Comparison of ENCODE assay signal across 1 fruit fly cellular context in genomic region chrX:13616417-13617050, dm6.
TF ChIP-seq lines count a peak whose summit lies in the region.

Gene tth (minus strand): TSS chrX:13616586.
Gene Tango2 (plus strand): TSS chrX:13616989.

TF ChIP-seq in whole organism, embryonic, 481 proteins besides CTCF, POLR2A, EP300 and RAD21 (continued from another document):
- TF ChIP-seq her (GFP tag; optimal IDR thresholded peaks at IDR 0.05; lab: Kevin White, UChicago) (no peak), knrl (GFP tag; IDR thresholded peaks at IDR 0.05; lab: Robert Waterston, UW; ENCODE audit: partially characterized antibody) (peak; percentile 69), HmgD (GFP tag; optimal IDR thresholded peaks at IDR 0.05; lab: Kevin White, UChicago) (no peak), hth (optimal IDR thresholded peaks at IDR 0.05; lab: Kevin White, UChicago) (no peak), gcm2 (GFP tag; optimal IDR thresholded peaks at IDR 0.05; lab: Kevin White, UChicago) (no peak), disco-r (GFP tag; optimal IDR thresholded peaks at IDR 0.05; lab: Kevin White, UChicago) (no peak), Mrtf (GFP tag; IDR thresholded peaks at IDR 0.05; lab: Robert Waterston, UW) (peak; percentile 73; the same call in 2 of the 3 replicates), Lpt (GFP tag; optimal IDR thresholded peaks at IDR 0.05; lab: Kevin White, UChicago) (no peak), h (optimal IDR thresholded peaks at IDR 0.05; lab: Kevin White, UChicago) (no peak), CG12659 (GFP tag; optimal IDR thresholded peaks at IDR 0.05; lab: Kevin White, UChicago) (peak; percentile 60), HLH4C (GFP tag; IDR thresholded peaks at IDR 0.05; lab: Robert Waterston, UW; ENCODE audit: partially characterized antibody) (peak; percentile 52; the same call in 2 of the 3 replicates), Deaf1 (tag; optimal IDR thresholded peaks at IDR 0.05; lab: Kevin White, UChicago) (no peak), ara (GFP tag; IDR thresholded peaks at IDR 0.05; lab: Robert Waterston, UW) (peak; percentile 55), CG14710 (tag; optimal IDR thresholded peaks at IDR 0.05; lab: Kevin White, UChicago) (peak; percentile 61), gem (tag; optimal IDR thresholded peaks at IDR 0.05; lab: Kevin White, UChicago) (peak; percentile 88), Hr3 (GFP tag; optimal IDR thresholded peaks at IDR 0.05; lab: Kevin White, UChicago) (peak; percentile 76), gcm (GFP tag; optimal IDR thresholded peaks at IDR 0.05; lab: Kevin White, UChicago) (peak; percentile 59), CG30403 (GFP tag; optimal IDR thresholded peaks at IDR 0.05; lab: Kevin White, UChicago) (peak; percentile 84), CG7987 (GFP tag; optimal IDR thresholded peaks at IDR 0.05; lab: Kevin White, UChicago) (peak; percentile 37), insv (GFP tag; optimal IDR thresholded peaks at IDR 0.05; lab: Kevin White, UChicago) (peak in 1 of 2 experiments; percentile 9), CG3163 (GFP tag; optimal IDR thresholded peaks at IDR 0.05; lab: Kevin White, UChicago) (peak; percentile 25), tup (GFP tag; optimal IDR thresholded peaks at IDR 0.05; lab: Kevin White, UChicago) (no peak), crp (GFP tag; optimal IDR thresholded peaks at IDR 0.05; lab: Kevin White, UChicago) (peak in 1 of 2 experiments; percentile 38), sens-2 (GFP tag; IDR thresholded peaks at IDR 0.05; lab: Robert Waterston, UW) (no peak), btn (GFP tag; optimal IDR thresholded peaks at IDR 0.05; lab: Kevin White, UChicago) (no peak), CG13424 (tag; optimal IDR thresholded peaks at IDR 0.05; lab: Kevin White, UChicago) (peak; percentile 80), mld (GFP tag; IDR thresholded peaks at IDR 0.05; lab: Robert Waterston, UW; ENCODE audit: partially characterized antibody) (no peak), bsh (GFP tag; optimal IDR thresholded peaks at IDR 0.05; lab: Kevin White, UChicago) (peak; percentile 43 to 69), pum (GFP tag; optimal IDR thresholded peaks at IDR 0.05; lab: Kevin White, UChicago) (peak; percentile 65), jigr1 (GFP tag; IDR thresholded peaks at IDR 0.05; lab: Robert Waterston, UW) (no peak), CG11456 (GFP tag; IDR thresholded peaks at IDR 0.05; lab: Robert Waterston, UW) (peak; percentile 61; the same call in 1 of the 3 replicates), tgo (GFP tag; IDR thresholded peaks at IDR 0.05; lab: Robert Waterston, UW) (peak; percentile 65; the same call in 2 of the 3 replicates), E2f2 (GFP tag; IDR thresholded peaks at IDR 0.05; lab: Robert Waterston, UW) (peak; percentile 79), Eip74EF (GFP tag; optimal IDR thresholded peaks at IDR 0.05; lab: Kevin White, UChicago) (no peak), Stat92E (GFP tag; optimal IDR thresholded peaks at IDR 0.05; lab: Kevin White, UChicago) (no peak), caup (GFP tag; optimal IDR thresholded peaks at IDR 0.05; lab: Kevin White, UChicago; ENCODE audit: severe bottlenecking) (peak; percentile 62), scrt (GFP tag; optimal IDR thresholded peaks at IDR 0.05; lab: Kevin White, UChicago) (peak; percentile 84), tio (GFP tag; optimal IDR thresholded peaks at IDR 0.05; lab: Kevin White, UChicago) (no peak), croc (GFP tag; conservative IDR thresholded peaks at IDR 0.05; lab: Robert Waterston, UW) (no peak), cwo (GFP tag; optimal IDR thresholded peaks at IDR 0.05; lab: Kevin White, UChicago) (peak; percentile 67), CG9609 (GFP tag; optimal IDR thresholded peaks at IDR 0.05; lab: Kevin White, UChicago) (peak; percentile 49), CG11504 (tag; optimal IDR thresholded peaks at IDR 0.05; lab: Kevin White, UChicago) (no peak), nerfin-2 (GFP tag; IDR thresholded peaks at IDR 0.05; lab: Robert Waterston, UW; ENCODE audit: partially characterized antibody) (no peak), CG15696 (tag; optimal IDR thresholded peaks at IDR 0.05; lab: Kevin White, UChicago) (peak; percentile 74), CG3281 (GFP tag; optimal IDR thresholded peaks at IDR 0.05; lab: Kevin White, UChicago) (peak; percentile 75), pfk (GFP tag; optimal IDR thresholded peaks at IDR 0.05; lab: Kevin White, UChicago) (no peak), CG4854 (GFP tag; optimal IDR thresholded peaks at IDR 0.05; lab: Kevin White, UChicago) (peak; percentile 3), hkb (optimal IDR thresholded peaks at IDR 0.05; lab: Kevin White, UChicago) (peak; percentile 62), hkb (GFP tag; IDR thresholded peaks at IDR 0.05; lab: Robert Waterston, UW) (peak; percentile 67), vnd (GFP tag; IDR thresholded peaks at IDR 0.05; lab: Robert Waterston, UW; ENCODE audit: partially characterized antibody) (peak; percentile 59; the same call in 1 of the 3 replicates), cg (GFP tag; optimal IDR thresholded peaks at IDR 0.05; lab: Kevin White, UChicago) (peak; percentile 20), CG8388 (GFP tag; optimal IDR thresholded peaks at IDR 0.05; lab: Kevin White, UChicago) (peak; percentile 51), CG2116 (GFP tag; optimal IDR thresholded peaks at IDR 0.05; lab: Kevin White, UChicago) (peak; percentile 63), CG1647 (GFP tag; optimal IDR thresholded peaks at IDR 0.05; lab: Kevin White, UChicago) (peak; percentile 25), ken (GFP tag; IDR thresholded peaks at IDR 0.05; lab: Robert Waterston, UW) (peak; percentile 72; the same call in 2 of the 3 replicates), CG5180 (GFP tag; optimal IDR thresholded peaks at IDR 0.05; lab: Kevin White, UChicago) (no peak), Xrp1 (GFP tag; IDR thresholded peaks at IDR 0.05; lab: Robert Waterston, UW) (peak; percentile 82), B-H1 (GFP tag; IDR thresholded peaks at IDR 0.05; lab: Robert Waterston, UW) (peak; percentile 36; the same call in 2 of the 3 replicates), Pdp1 (GFP tag; optimal IDR thresholded peaks at IDR 0.05; lab: Kevin White, UChicago) (peak; percentile 76 to 83), Meics (GFP tag; optimal IDR thresholded peaks at IDR 0.05; lab: Kevin White, UChicago) (peak; percentile 79), Dref (GFP tag; IDR thresholded peaks at IDR 0.05; lab: Robert Waterston, UW) (peak; percentile 74), lmd (GFP tag; IDR thresholded peaks at IDR 0.05; lab: Robert Waterston, UW) (peak; percentile 81), CG4617 (GFP tag; optimal IDR thresholded peaks at IDR 0.05; lab: Kevin White, UChicago; ENCODE audit: borderline replicate concordance) (peak; percentile 27), CG8944 (GFP tag; optimal IDR thresholded peaks at IDR 0.05; lab: Kevin White, UChicago) (peak; percentile 52), trh (GFP tag; optimal IDR thresholded peaks at IDR 0.05; lab: Kevin White, UChicago) (peak; percentile 44), CG13775 (GFP tag; optimal IDR thresholded peaks at IDR 0.05; lab: Kevin White, UChicago) (peak; percentile 75), Elba2 (GFP tag; optimal IDR thresholded peaks at IDR 0.05; lab: Kevin White, UChicago) (no peak), TFAM (GFP tag; optimal IDR thresholded peaks at IDR 0.05; lab: Kevin White, UChicago) (no peak), CG17328 (GFP tag; IDR thresholded peaks at IDR 0.05; lab: Robert Waterston, UW) (peak; percentile 70), lilli (GFP tag; optimal IDR thresholded peaks at IDR 0.05; lab: Kevin White, UChicago) (peak; percentile 90), ems (GFP tag; optimal IDR thresholded peaks at IDR 0.05; lab: Kevin White, UChicago) (peak; percentile 66), MBD-R2 (GFP tag; IDR thresholded peaks at IDR 0.05; lab: Robert Waterston, UW) (peak; percentile 34; the same call in 1 of the 2 replicates), Ets97D (GFP tag; optimal IDR thresholded peaks at IDR 0.05; lab: Kevin White, UChicago) (peak; percentile 59), Atf6 (GFP tag; IDR thresholded peaks at IDR 0.05; lab: Robert Waterston, UW) (peak; percentile 77), CG9932 (GFP tag; IDR thresholded peaks at IDR 0.05; lab: Robert Waterston, UW) (peak; percentile 87), sim (GFP tag; IDR thresholded peaks at IDR 0.05; lab: Robert Waterston, UW) (no peak), CG2889 (GFP tag; IDR thresholded peaks at IDR 0.05; lab: Robert Waterston, UW) (peak; percentile 68; the same call in 1 of the 3 replicates), shn (GFP tag; optimal IDR thresholded peaks at IDR 0.05; lab: Kevin White, UChicago) (peak; percentile 57), CG4707 (GFP tag; optimal IDR thresholded peaks at IDR 0.05; lab: Kevin White, UChicago) (no peak), bowl (GFP tag; IDR thresholded peaks at IDR 0.05; lab: Robert Waterston, UW) (no peak), fd102C (GFP tag; optimal IDR thresholded peaks at IDR 0.05; lab: Kevin White, UChicago) (no peak), CG12942 (GFP tag; optimal IDR thresholded peaks at IDR 0.05; lab: Kevin White, UChicago) (peak; percentile 41), CG1792 (GFP tag; optimal IDR thresholded peaks at IDR 0.05; lab: Kevin White, UChicago) (no peak), Hr78 (GFP tag; optimal IDR thresholded peaks at IDR 0.05; lab: Kevin White, UChicago) (no peak), CG13296 (GFP tag; optimal IDR thresholded peaks at IDR 0.05; lab: Kevin White, UChicago) (peak; percentile 69), CG10543 (GFP tag; optimal IDR thresholded peaks at IDR 0.05; lab: Kevin White, UChicago) (peak; percentile 66), dm (GFP tag; optimal IDR thresholded peaks at IDR 0.05; lab: Kevin White, UChicago) (no peak), tll (GFP tag; optimal IDR thresholded peaks at IDR 0.05; lab: Kevin White, UChicago) (peak in 1 of 2 experiments; percentile 16), CG10431 (GFP tag; optimal IDR thresholded peaks at IDR 0.05; lab: Kevin White, UChicago) (no peak), CG8478 (optimal IDR thresholded peaks at IDR 0.05; lab: Kevin White, UChicago) (no peak), CG9437 (GFP tag; optimal IDR thresholded peaks at IDR 0.05; lab: Kevin White, UChicago) (peak; percentile 56), Dip3 (GFP tag; optimal IDR thresholded peaks at IDR 0.05; lab: Kevin White, UChicago) (peak; percentile 66), Ptx1 (GFP tag; IDR thresholded peaks at IDR 0.05; lab: Robert Waterston, UW) (peak; percentile 77), CG17359 (tag; optimal IDR thresholded peaks at IDR 0.05; lab: Kevin White, UChicago) (peak; percentile 61), lbe (GFP tag; optimal IDR thresholded peaks at IDR 0.05; lab: Kevin White, UChicago) (peak; percentile 60), zen2 (GFP tag; IDR thresholded peaks at IDR 0.05; lab: Robert Waterston, UW; ENCODE audit: partially characterized antibody) (no peak; the same call in 2 of the 3 replicates), CG14860 (GFP tag; IDR thresholded peaks at IDR 0.05; lab: Robert Waterston, UW; ENCODE audit: partially characterized antibody) (peak; percentile 63; the same call in 2 of the 3 replicates), CG6272 (GFP tag; IDR thresholded peaks at IDR 0.05; lab: Robert Waterston, UW) (peak; percentile 62), CG10654 (GFP tag; optimal IDR thresholded peaks at IDR 0.05; lab: Kevin White, UChicago) (peak; percentile 63), CG10979 (tag; optimal IDR thresholded peaks at IDR 0.05; lab: Kevin White, UChicago) (peak; percentile 54), bbx (GFP tag; IDR thresholded peaks at IDR 0.05; lab: Robert Waterston, UW; ENCODE audit: partially characterized antibody) (no peak), CG31441 (GFP tag; IDR thresholded peaks at IDR 0.05; lab: Robert Waterston, UW) (peak; percentile 66; the same call in 1 of the 2 replicates), corto (GFP tag; optimal IDR thresholded peaks at IDR 0.05; lab: Kevin White, UChicago) (no peak), en (GFP tag; optimal IDR thresholded peaks at IDR 0.05; lab: Kevin White, UChicago) (peak; percentile 6), CG2875 (GFP tag; optimal IDR thresholded peaks at IDR 0.05; lab: Kevin White, UChicago) (peak; percentile 32), Adf1 (GFP tag; IDR thresholded peaks at IDR 0.05; lab: Robert Waterston, UW) (peak; percentile 14; the same call in 1 of the 2 replicates), al (GFP tag; IDR thresholded peaks at IDR 0.05; lab: Robert Waterston, UW) (peak; percentile 70), CG31224 (GFP tag; IDR thresholded peaks at IDR 0.05; lab: Robert Waterston, UW) (peak; percentile 65), ab (GFP tag; optimal IDR thresholded peaks at IDR 0.05; lab: Kevin White, UChicago) (no peak), H15 (GFP tag; IDR thresholded peaks at IDR 0.05; lab: Robert Waterston, UW) (0 out of 3 replicates have a peak, but pooled peaks have one; percentile 28), unc-4 (GFP tag; IDR thresholded peaks at IDR 0.05; lab: Robert Waterston, UW; ENCODE audit: partially characterized antibody) (peak; percentile 61; the same call in 1 of the 2 replicates), CkIIα-i1 (GFP tag; IDR thresholded peaks at IDR 0.05; lab: Robert Waterston, UW) (no peak), Rfx (GFP tag; IDR thresholded peaks at IDR 0.05; lab: Robert Waterston, UW) (peak; percentile 81), CG5953 (GFP tag; IDR thresholded peaks at IDR 0.05; lab: Robert Waterston, UW) (no peak), wdn (GFP tag; IDR thresholded peaks at IDR 0.05; lab: Robert Waterston, UW) (peak; percentile 55; the same call in 1 of the 2 replicates)
